Fruit fly (Drosophila melanogaster) whole organism, pupa: Measurements from ENCODE around the gene Rab39.

Source experiments
- CG12605 ChIP-seq: fragments of 200-800 bp; sonication (Bioruptor generic); IDR thresholded peaks from 2 replicates; pipeline ENCODE4 v1.3.6; 2022; ENCODE audit warnings: missing biosample characterization, missing genetic modification characterization
- CG13204 ChIP-seq: fragments of 200-800 bp; sonication (Bioruptor generic); optimal IDR thresholded peaks from 2 replicates; lab custom pipeline; 2018; ENCODE audit warnings: missing biosample characterization, mild to moderate bottlenecking, missing genetic modification characterization, moderate library complexity
- CG14655 ChIP-seq: fragments of 200-800 bp; sonication (Bioruptor generic); optimal IDR thresholded peaks from 3 replicates; lab custom pipeline; 2017; ENCODE audit warnings: mild to moderate bottlenecking, missing biosample characterization, missing genetic modification reagents, missing genetic modification characterization
- CG15710 ChIP-seq: fragments of 200-800 bp; sonication (Bioruptor generic); optimal IDR thresholded peaks from 2 replicates; lab custom pipeline; 2018; ENCODE audit warnings: missing biosample characterization, mild to moderate bottlenecking, missing genetic modification characterization, moderate library complexity
- CG8301 ChIP-seq: fragments of 200-800 bp; sonication (Bioruptor generic); optimal IDR thresholded peaks from 2 replicates; lab custom pipeline; 2018; ENCODE audit warnings: missing biosample characterization, mild to moderate bottlenecking, missing genetic modification characterization
- D1 ChIP-seq: fragments of 200-800 bp; sonication (Bioruptor generic); optimal IDR thresholded peaks from 2 replicates; lab custom pipeline; 2018; ENCODE audit warnings: missing biosample characterization, mild to moderate bottlenecking, missing genetic modification characterization, moderate library complexity

DNA sequence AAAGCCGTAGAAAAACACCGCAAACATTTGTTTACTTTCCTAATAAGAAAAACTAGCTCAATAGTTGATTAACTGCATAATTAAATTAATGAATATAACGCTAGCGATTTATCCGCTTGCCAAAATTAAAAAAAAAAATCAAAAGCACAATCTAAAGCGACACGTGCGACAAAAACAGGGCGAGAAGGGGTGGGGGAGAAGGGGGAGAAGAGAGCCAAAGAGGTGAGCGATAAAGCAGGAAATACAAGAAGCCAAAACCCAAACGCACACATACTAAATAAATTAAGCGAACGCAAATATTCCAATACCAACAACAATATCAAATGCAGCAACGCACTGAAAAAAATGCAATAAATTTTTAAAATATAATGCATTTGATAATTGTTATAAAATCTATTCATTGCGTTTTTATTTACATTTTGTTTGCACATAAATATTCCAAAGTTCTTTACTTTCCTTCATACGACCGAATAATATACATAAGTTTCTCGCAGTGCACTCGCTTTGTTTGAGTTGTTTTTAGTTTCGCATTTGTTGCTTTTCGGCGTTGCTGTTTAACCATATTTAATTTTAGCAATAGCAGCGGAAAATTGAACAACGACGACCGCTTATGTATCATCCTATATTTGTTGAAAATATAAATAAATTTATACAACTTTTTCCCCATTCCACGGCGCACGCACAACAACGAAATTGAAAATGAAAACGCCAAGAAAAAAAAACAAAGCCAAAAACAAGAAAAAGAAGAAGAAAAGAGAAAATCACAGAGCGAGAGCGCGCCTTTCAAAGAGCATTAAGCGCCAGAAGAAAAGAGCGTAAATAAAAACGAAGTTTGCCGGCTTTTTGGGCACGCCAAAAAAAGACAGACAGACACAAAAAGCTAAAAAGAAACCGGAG is 36.5 kb upstream of the Rab39 start:
- peak; percentile 96 for TF ChIP-seq CG12605
- peak; percentile 94 for TF ChIP-seq D1 (tag; lab: Kevin White, UChicago)
- TF ChIP-seq CG15710 (tag; lab: Kevin White, UChicago), result peak; percentile 86
- TF ChIP-seq CG8301, result peak; percentile 93
- TF ChIP-seq CG13204 (GFP tag; lab: Kevin White, UChicago), result peak; percentile 40
- TF ChIP-seq CG14655 (GFP tag; lab: Kevin White, UChicago), result peak; percentile 94
